Worm (Caenorhabditis elegans) whole organism, mixed stage, embryonic: ENCODE results near the gene srxa-1.

Experiments
- blmp-1 ChIP-seq: fragments of 150-350 bp; optimal IDR thresholded peaks from 2 replicates; lab custom pipeline; 2014; ENCODE audit warnings: missing biosample characterization, missing genetic modification characterization
- ces-1 ChIP-seq: fragments of 150-350 bp; optimal IDR thresholded peaks from 2 replicates; lab custom pipeline; 2014; ENCODE audit warnings: missing biosample characterization, missing genetic modification reagents, missing genetic modification characterization
- elt-1 ChIP-seq: sonication (generic microtip); optimal IDR thresholded peaks from 2 replicates; lab custom pipeline; 2017; ENCODE audit warnings: missing genetic modification characterization, mild to moderate bottlenecking, missing compliant biosample characterization, antibody characterized with exemption, moderate library complexity, borderline replicate concordance; ENCODE audit not compliant: insufficient read depth
- flh-1 ChIP-seq: fragments of 200-800 bp; sonication (Bioruptor generic); optimal IDR thresholded peaks from 2 replicates; lab custom pipeline; 2018; ENCODE audit warnings: mild to moderate bottlenecking, missing genetic modification characterization, moderate library complexity, missing compliant biosample characterization
- hlh-1 ChIP-seq: fragments of 150-350 bp; optimal IDR thresholded peaks from 2 replicates; lab custom pipeline; 2014; ENCODE audit warnings: missing biosample characterization, missing genetic modification reagents, missing genetic modification characterization
- lin-13 ChIP-seq: fragments of 150-350 bp; optimal IDR thresholded peaks from 2 replicates; lab custom pipeline; 2014; ENCODE audit warnings: missing biosample characterization, missing genetic modification characterization
- lsy-2 ChIP-seq: fragments of 150-350 bp; optimal IDR thresholded peaks from 2 replicates; lab custom pipeline; 2014; ENCODE audit warnings: missing biosample characterization, missing genetic modification characterization
- mab-5 ChIP-seq: fragments of 150-350 bp; optimal IDR thresholded peaks from 2 replicates; lab custom pipeline; 2014; ENCODE audit warnings: missing biosample characterization, missing genetic modification characterization
- mep-1 ChIP-seq: fragments of 150-350 bp; optimal IDR thresholded peaks from 2 replicates; lab custom pipeline; 2017; ENCODE audit warnings: missing biosample characterization, missing genetic modification reagents, missing genetic modification characterization, inconsistent platforms
- mls-2 ChIP-seq: sonication (generic microtip); optimal IDR thresholded peaks from 2 replicates; lab custom pipeline; 2016; ENCODE audit warnings: mild to moderate bottlenecking, missing genetic modification characterization, moderate library complexity, missing compliant biosample characterization
- nhr-12 ChIP-seq: fragments of 150-350 bp; optimal IDR thresholded peaks from 2 replicates; lab custom pipeline; 2014; ENCODE audit warnings: missing biosample characterization, missing genetic modification characterization
- nhr-2 ChIP-seq: fragments of 150-350 bp; optimal IDR thresholded peaks from 2 replicates; lab custom pipeline; 2014; ENCODE audit warnings: missing biosample characterization, missing genetic modification characterization
- pha-4 ChIP-seq: fragments of 150-350 bp; optimal IDR thresholded peaks from 2 replicates; lab custom pipeline; 2018; ENCODE audit warnings: missing biosample characterization, missing genetic modification reagents, missing genetic modification characterization
- snpc-4 ChIP-seq: fragments of 150-350 bp; optimal IDR thresholded peaks from 2 replicates; lab custom pipeline; 2014; ENCODE audit warnings: missing biosample characterization, missing genetic modification characterization

DNA sequence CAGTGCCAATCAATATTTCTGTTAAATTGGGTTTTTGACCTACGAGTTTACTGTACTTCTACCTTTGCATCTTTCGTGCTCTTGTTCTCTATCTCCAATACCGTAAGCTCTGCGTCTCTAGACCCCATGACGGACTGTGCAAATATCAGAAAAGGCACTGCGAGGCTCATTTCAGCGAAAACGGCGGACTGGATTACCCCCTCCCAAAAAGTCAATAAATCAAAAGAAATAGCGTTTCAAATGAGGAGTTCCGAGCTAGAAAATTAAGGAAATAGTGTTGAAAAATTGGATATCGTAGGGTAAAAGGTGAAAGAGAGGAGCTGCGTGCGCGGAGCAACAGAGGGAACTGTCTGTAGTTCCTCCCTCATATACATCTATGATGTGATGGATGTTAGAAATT, 29.9 kb downstream of the srxa-1 start:
- TF ChIP-seq lin-13 (tag; lab: Kevin White, UChicago) (no peak), nhr-12 (tag; lab: Kevin White, UChicago) (no peak), elt-1 (tag; lab: Kevin White, UChicago) (no peak), mls-2 (no peak), hlh-1 (tag; lab: Kevin White, UChicago) (no peak), blmp-1 (tag; lab: Kevin White, UChicago) (no peak), lsy-2 (tag; lab: Kevin White, UChicago) (no peak), flh-1 (no peak), snpc-4 (tag; lab: Kevin White, UChicago) (no peak), mab-5 (tag; lab: Kevin White, UChicago) (no peak), ces-1 (GFP tag; lab: Kevin White, UChicago) (no peak), pha-4 (tag; lab: Kevin White, UChicago) (no peak), mep-1 (tag; lab: Kevin White, UChicago) (no peak), nhr-2 (no peak)
